Fruit fly (Drosophila melanogaster): ENCODE measurements around the gene CG34027.

DNA sequence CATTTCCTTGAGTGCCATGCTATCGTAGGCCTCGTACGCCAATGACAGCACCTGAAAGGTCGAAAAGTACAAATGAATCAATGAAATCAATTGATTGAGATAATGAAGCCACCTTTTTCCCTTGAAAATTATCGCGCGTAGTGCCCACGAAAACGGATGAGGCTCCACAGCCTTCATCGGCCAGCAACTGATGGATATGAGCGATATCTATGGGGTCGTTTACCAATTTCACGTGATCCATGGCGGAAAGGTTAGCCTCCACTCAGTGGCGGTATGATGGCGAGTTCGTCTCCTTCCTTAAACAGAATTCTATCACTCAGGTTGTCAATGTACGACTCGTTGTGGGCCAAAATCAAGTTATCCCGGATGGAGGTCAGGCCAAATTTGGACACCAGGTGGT lies 18.0 kb upstream of the CG34027 start:
- no peak for TF ChIP-seq usp (GFP tag; optimal IDR thresholded peaks at IDR 0.05)
- TF ChIP-seq psq (optimal IDR thresholded peaks at IDR 0.05): no peak
- TF ChIP-seq EcR (GFP tag; optimal IDR thresholded peaks at IDR 0.05): no peak
